Worm (Caenorhabditis elegans) whole organism, late embryonic: ENCODE results near the gene clk-2.

ENCODE experiments used
- ahr-1 ChIP-seq: sonication (generic microtip); optimal IDR thresholded peaks from 2 replicates; lab custom pipeline; 2016; ENCODE audit warnings: missing genetic modification characterization, missing compliant biosample characterization
- ceh-14 ChIP-seq: sonication (generic microtip); optimal IDR thresholded peaks from 2 replicates; lab custom pipeline; 2016; ENCODE audit warnings: missing genotype, missing genetic modification characterization, missing compliant biosample characterization
- ceh-6 ChIP-seq: fragments of 200-800 bp; sonication (Bioruptor generic); optimal IDR thresholded peaks from 2 replicates; lab custom pipeline; 2018; ENCODE audit warnings: mild to moderate bottlenecking, missing genetic modification characterization, missing compliant biosample characterization
- dmd-4 ChIP-seq: sonication (generic microtip); optimal IDR thresholded peaks from 2 replicates; lab custom pipeline; 2016; ENCODE audit warnings: borderline replicate concordance, missing genetic modification characterization, missing compliant biosample characterization
- elt-2 ChIP-seq: sonication (generic microtip); optimal IDR thresholded peaks from 2 replicates; lab custom pipeline; 2016; ENCODE audit warnings: missing genetic modification reagents, missing genetic modification characterization, missing compliant biosample characterization
- hlh-30 ChIP-seq: sonication (generic microtip); optimal IDR thresholded peaks from 2 replicates; lab custom pipeline; 2017; ENCODE audit warnings: antibody characterized with exemption, missing genetic modification characterization, missing compliant biosample characterization; ENCODE audit not compliant: insufficient read depth
- hlh-8 ChIP-seq: sonication (generic microtip); optimal IDR thresholded peaks from 2 replicates; lab custom pipeline; 2016; ENCODE audit warnings: missing genotype, missing genetic modification characterization, missing compliant biosample characterization
- lin-11 ChIP-seq: fragments of 200-800 bp; sonication (Bioruptor generic); optimal IDR thresholded peaks from 2 replicates; lab custom pipeline; 2018; ENCODE audit warnings: mild to moderate bottlenecking, missing genetic modification characterization, missing compliant biosample characterization
- nfya-1 ChIP-seq: sonication (generic microtip); optimal IDR thresholded peaks from 2 replicates; lab custom pipeline; 2017; ENCODE audit warnings: missing genetic modification characterization, mild to moderate bottlenecking, missing compliant biosample characterization, antibody characterized with exemption, moderate library complexity
- pqm-1 ChIP-seq: sonication (generic microtip); optimal IDR thresholded peaks from 2 replicates; lab custom pipeline; 2016; ENCODE audit warnings: missing genetic modification characterization, missing compliant biosample characterization
- ref-2 ChIP-seq: sonication (generic microtip); optimal IDR thresholded peaks from 2 replicates; lab custom pipeline; 2016; ENCODE audit warnings: missing genetic modification characterization, missing compliant biosample characterization
- ttx-3 ChIP-seq: sonication (generic microtip); optimal IDR thresholded peaks from 2 replicates; lab custom pipeline; 2016; ENCODE audit warnings: missing genetic modification reagents, missing genetic modification characterization, missing compliant biosample characterization
- unc-55 ChIP-seq: sonication (generic microtip); optimal IDR thresholded peaks from 2 replicates; lab custom pipeline; 2017; ENCODE audit warnings: missing biosample characterization, missing genetic modification reagents, missing genetic modification characterization

DNA sequence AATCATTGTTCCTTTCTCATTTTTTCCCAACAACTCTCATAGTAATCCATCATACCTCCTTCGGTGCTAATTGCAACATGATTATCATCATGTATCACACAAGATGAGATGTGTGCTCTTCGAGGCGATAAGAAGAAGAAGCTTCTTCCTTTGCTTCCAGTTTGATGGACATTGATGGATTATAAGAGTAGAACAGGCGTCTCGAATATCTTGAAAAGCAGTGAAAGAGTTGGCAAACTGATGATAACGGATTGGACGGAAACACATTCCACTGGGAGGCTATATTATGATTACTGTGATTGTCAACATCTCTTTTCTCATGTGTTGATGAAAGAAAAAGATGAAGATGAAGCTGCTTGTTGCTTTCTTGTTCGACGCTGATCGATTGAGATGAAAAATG, 41.5 kb upstream of the clk-2 start:
- TF ChIP-seq hlh-8 (tag; lab: Kevin White, UChicago), result no peak
- TF ChIP-seq lin-11 (tag; lab: Kevin White, UChicago), result no peak
- TF ChIP-seq ceh-6, result no peak
- no peak for TF ChIP-seq ceh-14 (tag; lab: Kevin White, UChicago)
- no peak for TF ChIP-seq ttx-3 (tag; lab: Kevin White, UChicago)
- TF ChIP-seq nfya-1 (tag; lab: Kevin White, UChicago), result no peak
- TF ChIP-seq dmd-4 (tag; lab: Kevin White, UChicago), result no peak
- peak; percentile 99 for TF ChIP-seq unc-55 (GFP tag; lab: Kevin White, UChicago)
- TF ChIP-seq ahr-1 (tag; lab: Kevin White, UChicago), result no peak
- no peak for TF ChIP-seq pqm-1 (tag; lab: Kevin White, UChicago)
- TF ChIP-seq elt-2, result no peak
- no peak for TF ChIP-seq hlh-30
- TF ChIP-seq ref-2 (tag; lab: Kevin White, UChicago), result no peak
